Worm (Caenorhabditis elegans): ENCODE measurements around the gene pid-5.

ce11 chrV:4181727-4182126 lies 6.0 kb downstream of the pid-5 start:
- TF ChIP-seq him-1 (tag; optimal IDR thresholded peaks at IDR 0.05) (no peak), W03F9.2 (tag; optimal IDR thresholded peaks at IDR 0.05) (no peak)

All from whole organism, L4/young adult.